Worm (Caenorhabditis elegans) whole organism, mixed stage, embryonic: ENCODE results near the gene C47E12.2.
"Not testable (repeated sequence)": the region's sequence is repeated elsewhere in the genome, so short reads cannot be mapped to it uniquely, and the experiment has no call there.

Experiments
- M03D4.4 ChIP-seq: sonication (generic microtip); optimal IDR thresholded peaks from 2 replicates; lab custom pipeline; 2017; ENCODE audit warnings: mild to moderate bottlenecking, missing genetic modification characterization, missing compliant biosample characterization
- bed-3 ChIP-seq: fragments of 200-800 bp; sonication (Bioruptor generic); optimal IDR thresholded peaks from 3 replicates; lab custom pipeline; 2018; ENCODE audit warnings: mild to moderate bottlenecking, missing genetic modification characterization, moderate library complexity, missing compliant biosample characterization
- blmp-1 ChIP-seq: fragments of 150-350 bp; optimal IDR thresholded peaks from 2 replicates; lab custom pipeline; 2014; ENCODE audit warnings: missing biosample characterization, missing genetic modification characterization
- ceh-39 ChIP-seq: fragments of 150-350 bp; optimal IDR thresholded peaks from 2 replicates; lab custom pipeline; 2014; ENCODE audit warnings: missing biosample characterization, missing genetic modification characterization
- ceh-43 ChIP-seq: fragments of 200-800 bp; sonication (Bioruptor generic); optimal IDR thresholded peaks from 2 replicates; lab custom pipeline; 2018; ENCODE audit warnings: mild to moderate bottlenecking, missing genetic modification characterization, moderate library complexity, missing compliant biosample characterization
- ceh-83 ChIP-seq: fragments of 200-800 bp; sonication (Bioruptor generic); optimal IDR thresholded peaks from 2 replicates; lab custom pipeline; 2018; ENCODE audit warnings: mild to moderate bottlenecking, missing genetic modification characterization, missing compliant biosample characterization
- ces-1 ChIP-seq: fragments of 150-350 bp; optimal IDR thresholded peaks from 2 replicates; lab custom pipeline; 2014; ENCODE audit warnings: missing biosample characterization, missing genetic modification reagents, missing genetic modification characterization
- cnd-1 ChIP-seq: fragments of 200-800 bp; sonication (Bioruptor generic); optimal IDR thresholded peaks from 2 replicates; lab custom pipeline; 2018; ENCODE audit warnings: mild to moderate bottlenecking, missing genetic modification characterization, missing compliant biosample characterization
- elt-1 ChIP-seq: sonication (generic microtip); optimal IDR thresholded peaks from 2 replicates; lab custom pipeline; 2017; ENCODE audit warnings: missing genetic modification characterization, mild to moderate bottlenecking, missing compliant biosample characterization, antibody characterized with exemption, moderate library complexity, borderline replicate concordance; ENCODE audit not compliant: insufficient read depth
- elt-3 ChIP-seq: fragments of 150-350 bp; optimal IDR thresholded peaks from 2 replicates; lab custom pipeline; 2014; ENCODE audit warnings: missing biosample characterization, missing genetic modification characterization
- ham-2 ChIP-seq: fragments of 200-800 bp; sonication (Bioruptor generic); optimal IDR thresholded peaks from 2 replicates; lab custom pipeline; 2018; ENCODE audit warnings: mild to moderate bottlenecking, missing genetic modification characterization, missing compliant biosample characterization
- hlh-1 ChIP-seq: fragments of 150-350 bp; optimal IDR thresholded peaks from 2 replicates; lab custom pipeline; 2014; ENCODE audit warnings: missing biosample characterization, missing genetic modification reagents, missing genetic modification characterization
- lin-13 ChIP-seq: fragments of 150-350 bp; optimal IDR thresholded peaks from 2 replicates; lab custom pipeline; 2014; ENCODE audit warnings: missing biosample characterization, missing genetic modification characterization
- lin-32 ChIP-seq: fragments of 200-800 bp; sonication (Bioruptor generic); optimal IDR thresholded peaks from 2 replicates; lab custom pipeline; 2018; ENCODE audit warnings: mild to moderate bottlenecking, missing genetic modification characterization, missing compliant biosample characterization
- lsy-2 ChIP-seq: fragments of 150-350 bp; optimal IDR thresholded peaks from 2 replicates; lab custom pipeline; 2014; ENCODE audit warnings: missing biosample characterization, missing genetic modification characterization
- mep-1 ChIP-seq: fragments of 150-350 bp; optimal IDR thresholded peaks from 2 replicates; lab custom pipeline; 2017; ENCODE audit warnings: missing biosample characterization, missing genetic modification reagents, missing genetic modification characterization, inconsistent platforms
- mls-2 ChIP-seq: sonication (generic microtip); optimal IDR thresholded peaks from 2 replicates; lab custom pipeline; 2016; ENCODE audit warnings: mild to moderate bottlenecking, missing genetic modification characterization, moderate library complexity, missing compliant biosample characterization
- nhr-12 ChIP-seq: fragments of 150-350 bp; optimal IDR thresholded peaks from 2 replicates; lab custom pipeline; 2014; ENCODE audit warnings: missing biosample characterization, missing genetic modification characterization
- nhr-2 ChIP-seq: fragments of 150-350 bp; optimal IDR thresholded peaks from 2 replicates; lab custom pipeline; 2014; ENCODE audit warnings: missing biosample characterization, missing genetic modification characterization
- nhr-237 ChIP-seq: fragments of 150-350 bp; optimal IDR thresholded peaks from 2 replicates; lab custom pipeline; 2014; ENCODE audit warnings: missing biosample characterization, missing genetic modification characterization
- nhr-28 ChIP-seq: fragments of 150-350 bp; optimal IDR thresholded peaks from 2 replicates; lab custom pipeline; 2014; ENCODE audit warnings: missing biosample characterization, missing genetic modification characterization
- nhr-76 ChIP-seq: sonication (generic microtip); optimal IDR thresholded peaks from 2 replicates; lab custom pipeline; 2017; ENCODE audit warnings: missing biosample characterization, missing genetic modification characterization
- pha-4 ChIP-seq: fragments of 150-350 bp; optimal IDR thresholded peaks from 2 replicates; lab custom pipeline; 2018; ENCODE audit warnings: missing biosample characterization, missing genetic modification reagents, missing genetic modification characterization
- sem-2 ChIP-seq: fragments of 200-800 bp; sonication (Bioruptor generic); optimal IDR thresholded peaks from 2 replicates; lab custom pipeline; 2018; ENCODE audit warnings: mild to moderate bottlenecking, missing genetic modification characterization, missing compliant biosample characterization
- sptf-1 ChIP-seq: sonication (generic microtip); optimal IDR thresholded peaks from 2 replicates; lab custom pipeline; 2017; ENCODE audit warnings: mild to moderate bottlenecking, missing genetic modification characterization, moderate library complexity, missing compliant biosample characterization
- tbx-8 ChIP-seq: fragments of 200-800 bp; sonication (Bioruptor generic); optimal IDR thresholded peaks from 2 replicates; lab custom pipeline; 2018; ENCODE audit warnings: mild to moderate bottlenecking, missing genetic modification characterization, moderate library complexity, missing compliant biosample characterization
- unc-120 ChIP-seq: sonication (generic microtip); optimal IDR thresholded peaks from 2 replicates; lab custom pipeline; 2017; ENCODE audit warnings: missing genetic modification characterization, missing compliant biosample characterization; ENCODE audit not compliant: poor library complexity, severe bottlenecking
- unc-39 ChIP-seq: fragments of 150-350 bp; optimal IDR thresholded peaks from 2 replicates; lab custom pipeline; 2014; ENCODE audit warnings: missing biosample characterization, missing genetic modification characterization
- unc-62 ChIP-seq: fragments of 150-350 bp; optimal IDR thresholded peaks from 2 replicates; lab custom pipeline; 2014; ENCODE audit warnings: missing biosample characterization, missing genetic modification reagents, missing genetic modification characterization
- zip-8 ChIP-seq: fragments of 150-350 bp; optimal IDR thresholded peaks from 2 replicates; lab custom pipeline; 2014; ENCODE audit warnings: missing biosample characterization, missing genetic modification characterization

The C47E12.2 gene

DNA sequence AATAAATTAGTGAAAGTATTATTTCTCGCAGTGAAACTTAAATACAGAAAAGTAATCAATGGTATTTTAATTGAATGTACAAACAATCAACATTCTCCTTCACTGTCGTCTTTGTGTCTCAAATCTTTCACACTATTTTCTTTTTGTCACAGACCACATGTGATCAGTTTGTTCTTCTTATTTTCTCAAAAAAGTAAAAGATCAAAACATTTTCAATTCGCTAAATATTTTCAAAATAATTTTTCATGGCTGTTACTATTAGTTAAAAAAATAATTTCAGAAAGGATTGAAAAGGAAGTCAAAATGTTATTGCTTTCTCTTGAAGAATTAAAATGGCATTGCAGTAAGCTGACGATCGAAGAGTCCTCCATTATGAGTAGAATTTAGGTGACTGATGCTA is 37.5 kb upstream of the C47E12.2 start, which contains the start of gene dhs-31:
Gene dhs-31, minus strand, starts transcription at position 101 of the 400 bp plus-strand sequence.
- TF ChIP-seq nhr-28 (tag; lab: Kevin White, UChicago): no peak
- no peak for TF ChIP-seq hlh-1 (tag; lab: Kevin White, UChicago)

DNA sequence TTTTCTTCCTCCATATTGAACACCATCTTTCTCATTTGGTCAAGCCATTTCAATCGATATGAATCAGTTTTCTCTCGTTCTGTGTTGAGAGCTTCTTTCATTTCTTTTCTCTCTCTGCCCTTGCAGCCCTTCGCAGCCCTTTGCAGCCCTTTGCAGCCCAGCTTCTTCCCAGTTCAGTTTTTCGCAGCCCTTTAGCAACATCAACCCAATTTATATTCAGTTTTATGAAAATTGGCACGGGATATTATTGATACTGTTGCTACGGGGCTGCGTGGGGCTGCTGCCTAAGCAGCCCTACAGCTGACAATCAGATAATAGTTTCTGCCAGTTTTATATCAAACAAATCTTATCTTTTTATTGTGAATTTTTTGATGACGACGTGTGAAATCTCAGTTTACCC is 33.7 kb upstream of the C47E12.2 start, which contains the start of gene F44D12.10:
Gene F44D12.10, minus strand, starts transcription at position 101 of the 400 bp plus-strand sequence.
- TF ChIP-seq unc-39 (tag; lab: Kevin White, UChicago) (no peak), ham-2 (GFP tag; lab: Kevin White, UChicago) (no peak), tbx-8 (GFP tag; lab: Kevin White, UChicago) (no peak), nhr-12 (tag; lab: Kevin White, UChicago) (no peak), lin-13 (no peak), nhr-2 (no peak), zip-8 (no peak), ceh-83 (GFP tag; lab: Kevin White, UChicago) (no peak), lin-32 (GFP tag; lab: Kevin White, UChicago) (no peak), ceh-39 (tag; lab: Kevin White, UChicago) (no peak), cnd-1 (no peak), unc-62 (GFP tag; lab: Kevin White, UChicago) (no peak), elt-1 (no peak), mls-2 (tag; lab: Kevin White, UChicago) (no peak), nhr-237 (tag; lab: Kevin White, UChicago) (no peak), lsy-2 (tag; lab: Kevin White, UChicago) (no peak), nhr-76 (tag; lab: Kevin White, UChicago) (no peak), ces-1 (no peak), pha-4 (tag; lab: Kevin White, UChicago) (no peak), ceh-43 (no peak)
- TF ChIP-seq, all 35 proteins: peak for 0

DNA sequence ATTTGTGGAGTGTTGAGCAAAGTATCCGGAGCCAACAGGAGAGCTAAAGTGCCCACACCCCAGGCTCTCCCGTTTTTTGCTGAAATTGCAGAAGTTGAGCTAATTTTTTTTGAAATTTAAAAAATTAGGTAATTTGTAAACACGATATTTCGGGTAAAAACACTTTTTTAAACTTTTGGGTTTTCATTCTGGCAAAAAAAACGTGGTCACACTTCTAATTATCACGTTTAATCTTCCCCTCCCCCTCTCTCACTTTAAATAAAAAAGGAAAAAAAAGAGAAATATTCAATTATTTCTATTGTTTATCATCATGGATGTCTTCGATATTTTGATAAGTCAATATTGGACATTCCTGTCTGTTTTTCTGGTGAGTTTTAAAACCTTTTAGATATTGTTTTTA is 29.8 kb upstream of the C47E12.2 start, which contains the start of gene F44D12.6:
Gene F44D12.6, plus strand, starts transcription at position 301 of the 400 bp plus-strand sequence.
- TF ChIP-seq cnd-1 (no peak), pha-4 (tag; lab: Kevin White, UChicago) (no peak), mep-1 (no peak), nhr-237 (tag; lab: Kevin White, UChicago) (no peak), lin-13 (no peak)

DNA sequence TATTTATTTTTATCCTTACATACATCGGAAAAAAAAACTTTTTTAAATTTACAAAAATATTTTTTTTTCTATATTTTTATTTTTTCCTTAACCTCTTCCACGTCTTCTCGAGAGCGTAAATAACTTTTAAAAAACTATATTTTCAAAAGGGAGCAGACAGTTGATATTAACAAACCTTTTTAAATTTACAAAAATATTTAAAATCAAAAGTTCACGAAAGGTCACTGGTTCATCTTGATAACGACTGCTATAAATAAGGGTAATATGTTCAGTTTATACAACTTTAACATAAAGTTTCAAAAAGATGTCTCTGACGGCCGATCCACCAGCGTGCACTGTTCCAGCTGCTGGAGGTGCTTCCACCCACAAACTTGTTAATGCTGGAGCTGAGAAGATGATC is 25.5 kb upstream of the C47E12.2 start, which contains the start of the genes F44D12.16 and msd-2:
Gene F44D12.16, plus strand, starts transcription at position 301 of the 400 bp plus-strand sequence.
Gene msd-2, plus strand, starts transcription at position 305 of the 400 bp plus-strand sequence.
- not testable (repeated sequence) for TF ChIP-seq ces-1; lin-32 (GFP tag; lab: Kevin White, UChicago); elt-3 (tag; lab: Kevin White, UChicago)

DNA sequence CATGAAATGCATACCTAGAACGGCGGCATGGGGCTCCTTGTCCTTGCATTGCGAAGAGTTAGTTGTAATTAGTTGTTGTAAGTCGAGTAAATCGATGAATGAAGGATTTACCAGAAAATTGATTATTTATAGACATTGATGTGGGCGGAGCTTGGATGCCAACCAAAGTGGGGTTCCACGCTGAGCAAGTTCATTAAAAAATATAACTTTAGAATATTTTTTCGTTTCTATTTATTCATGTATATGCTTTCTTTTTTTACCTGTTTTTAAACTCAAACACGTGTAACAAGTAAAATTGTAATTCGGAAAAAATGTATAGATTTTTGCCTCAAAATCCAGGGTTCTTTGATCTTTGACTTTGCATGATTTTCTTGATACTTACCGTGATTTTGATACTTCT is 24.3 kb upstream of the C47E12.2 start, which contains the start of gene gipc-2:
Gene gipc-2, minus strand, starts transcription at position 101 of the 400 bp plus-strand sequence.
- TF ChIP-seq ces-1: no peak
- no peak for TF ChIP-seq tbx-8 (GFP tag; lab: Kevin White, UChicago)
- TF ChIP-seq unc-62 (GFP tag; lab: Kevin White, UChicago): no peak

DNA sequence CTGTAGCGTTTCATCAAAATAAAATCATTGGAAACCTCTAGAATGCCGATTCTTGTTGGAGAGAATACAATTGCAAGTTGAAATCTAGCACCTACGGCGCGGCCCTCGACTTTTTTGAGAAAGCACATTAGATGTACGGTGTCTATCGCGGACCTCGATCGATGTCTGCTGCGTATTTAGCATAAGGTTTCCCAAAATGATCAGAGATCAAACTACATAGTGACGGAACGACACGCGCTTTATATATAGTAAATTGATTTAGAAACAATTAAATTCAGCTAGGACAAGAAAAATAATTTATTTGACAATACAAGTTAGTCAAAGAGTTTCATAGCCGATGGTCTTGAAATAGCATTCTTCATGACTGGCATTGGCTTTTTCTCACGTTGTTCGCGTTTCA is 22.8 kb upstream of the C47E12.2 start:
- no peak for TF ChIP-seq lin-32 (GFP tag; lab: Kevin White, UChicago)
- no peak for TF ChIP-seq ceh-83 (GFP tag; lab: Kevin White, UChicago)
- TF ChIP-seq nhr-2: no peak
- no peak for TF ChIP-seq lsy-2 (tag; lab: Kevin White, UChicago)
- TF ChIP-seq unc-120 (tag; lab: Kevin White, UChicago): no peak
- TF ChIP-seq bed-3 (GFP tag; lab: Kevin White, UChicago): no peak
- TF ChIP-seq blmp-1 (tag; lab: Kevin White, UChicago): no peak

DNA sequence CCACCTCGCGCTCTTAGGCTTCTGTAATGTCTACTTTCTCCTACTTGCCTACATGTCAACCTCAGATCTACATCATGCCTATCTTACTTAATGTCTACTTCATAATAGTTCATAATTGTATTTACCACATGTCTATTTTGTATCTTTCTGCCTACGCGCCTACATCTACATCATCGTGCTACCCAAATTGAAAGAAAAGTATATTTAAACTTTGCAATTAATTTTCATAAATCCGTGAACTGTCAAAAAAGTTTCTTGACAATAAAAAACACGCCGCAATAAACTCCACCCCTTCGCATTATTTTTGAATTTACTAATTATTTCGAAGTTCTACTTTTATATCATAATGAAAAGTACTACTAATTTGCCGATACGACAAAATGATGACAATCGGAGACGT is 19.7 kb upstream of the C47E12.2 start, which contains the start of gene F44D12.8:
Gene F44D12.8, plus strand, starts transcription at position 301 of the 400 bp plus-strand sequence.
- TF ChIP-seq M03D4.4 (tag; lab: Kevin White, UChicago): no peak
- no peak for TF ChIP-seq nhr-2
- no peak for TF ChIP-seq sptf-1 (tag; lab: Kevin White, UChicago)
- TF ChIP-seq ces-1: no peak
- no peak for TF ChIP-seq lin-32 (GFP tag; lab: Kevin White, UChicago)
- TF ChIP-seq sem-2 (GFP tag; lab: Kevin White, UChicago): no peak
- no peak for TF ChIP-seq nhr-237 (tag; lab: Kevin White, UChicago)
- TF ChIP-seq ham-2 (GFP tag; lab: Kevin White, UChicago): no peak
- TF ChIP-seq, all 35 proteins: peak for 0
